Worm (Caenorhabditis elegans) whole organism, young adult: ENCODE measurements around the gene srw-97.
"Not testable (repeated sequence)": the region's sequence is repeated elsewhere in the genome, so short reads cannot be mapped to it uniquely, and the experiment has no call there.

Experiments used
- T07F8.4 ChIP-seq: sonication (generic microtip); optimal IDR thresholded peaks from 2 replicates; lab custom pipeline; 2016; ENCODE audit warnings: mild to moderate bottlenecking, missing genetic modification characterization, moderate library complexity, missing compliant biosample characterization
- Y67H2A.10 ChIP-seq: fragments of 200-800 bp; sonication (Bioruptor generic); conservative IDR thresholded peaks from 2 replicates; pipeline ENCODE4 v1.3.6; 2022; ENCODE audit warnings: missing genetic modification reagents, missing genetic modification characterization, missing compliant biosample characterization
- ama-1 ChIP-seq, 3 experiments: fragments of 150-350 bp in 1 of 3; sonication (generic microtip) in 2 of 3; optimal IDR thresholded peaks; 2 replicates each; lab custom pipeline; 2014 to 2018; ENCODE audit warnings: missing biosample characterization in 2 of 3, missing genetic modification characterization in 2 of 3, missing genetic modification reagents in 2 of 3
- aptf-3 ChIP-seq: fragments of 200-800 bp; sonication (Bioruptor generic); IDR thresholded peaks from 2 replicates; pipeline ENCODE4 v1.3.6; 2022; ENCODE audit warnings: missing genetic modification characterization, missing compliant biosample characterization
- die-1 ChIP-seq: sonication (generic microtip); optimal IDR thresholded peaks from 2 replicates; lab custom pipeline; 2016; ENCODE audit warnings: missing genotype, mild to moderate bottlenecking, missing genetic modification characterization, missing compliant biosample characterization
- dpl-1 ChIP-seq: fragments of 150-350 bp; optimal IDR thresholded peaks from 2 replicates; lab custom pipeline; 2014; ENCODE audit warnings: missing biosample characterization, missing genetic modification reagents, missing genetic modification characterization
- gei-17 ChIP-seq: fragments of 200-800 bp; sonication (Bioruptor generic); optimal IDR thresholded peaks from 2 replicates; lab custom pipeline; 2018; ENCODE audit warnings: mild to moderate bottlenecking, missing genetic modification characterization, missing compliant biosample characterization
- let-607 ChIP-seq, 2 experiments: fragments of 200-800 bp in 1 of 2; sonication (Bioruptor generic) in 1 of 2; sonication (generic microtip) in 1 of 2; optimal IDR thresholded peaks; 2 replicates each; lab custom pipeline; 2016 to 2018; ENCODE audit warnings: mild to moderate bottlenecking in 2 of 2, missing compliant biosample characterization in 2 of 2, missing genetic modification characterization in 2 of 2, moderate library complexity in 2 of 2, missing genotype in 1 of 2
- snpc-4 ChIP-seq, 5 experiments: fragments of 150-350 bp in 1 of 5; sonication (generic microtip) in 4 of 5; optimal IDR thresholded peaks; 2 replicates each; lab custom pipeline; 2014 to 2018; ENCODE audit warnings: missing genetic modification characterization in 5 of 5, missing biosample characterization in 3 of 5, antibody characterized with exemption in 2 of 5, mild to moderate bottlenecking in 2 of 5, missing compliant biosample characterization in 2 of 5, missing genotype in 2 of 5, moderate library complexity in 2 of 5, missing genetic modification reagents in 1 of 5
- unc-130 ChIP-seq: sonication (generic microtip); optimal IDR thresholded peaks from 2 replicates; lab custom pipeline; 2016; ENCODE audit warnings: missing genetic modification reagents, missing genetic modification characterization, missing compliant biosample characterization
- unc-62 ChIP-seq: fragments of 150-350 bp; optimal IDR thresholded peaks from 2 replicates; lab custom pipeline; 2014; ENCODE audit warnings: missing biosample characterization, missing genetic modification reagents, missing genetic modification characterization
- zim-3 ChIP-seq: sonication (generic microtip); optimal IDR thresholded peaks from 2 replicates; lab custom pipeline; 2017; ENCODE audit warnings: mild to moderate bottlenecking, missing genetic modification characterization, moderate library complexity, missing compliant biosample characterization

ce11 chrII:1636392-1636791 lies 32.4 kb downstream of the srw-97 start, which contains the start of gene srg-20:
- TF ChIP-seq T07F8.4; Y67H2A.10 (GFP tag; lab: Robert Waterston, UW); zim-3; let-607 (tag; optimal IDR thresholded peaks at IDR 0.05; lab: Kevin White, UChicago); unc-62 (GFP tag; lab: Kevin White, UChicago); ama-1 (optimal IDR thresholded peaks at IDR 0.05; lab: Kevin White, UChicago); ama-1 (GFP tag; optimal IDR thresholded peaks at IDR 0.05; lab: Kevin White, UChicago); unc-130 (GFP tag; lab: Kevin White, UChicago); gei-17 (GFP tag; lab: Kevin White, UChicago); dpl-1 (GFP tag; lab: Kevin White, UChicago); die-1 (tag; lab: Kevin White, UChicago); aptf-3 (GFP tag; lab: Robert Waterston, UW); snpc-4 (GFP tag; optimal IDR thresholded peaks at IDR 0.05; lab: Kevin White, UChicago); snpc-4 (tag; optimal IDR thresholded peaks at IDR 0.05; lab: Kevin White, UChicago): not testable (repeated sequence)
